Worm (Caenorhabditis elegans) whole organism, L4 larva: ENCODE measurements around the gene srh-22.

ENCODE experiments used
- aha-1 ChIP-seq: fragments of 150-350 bp; peaks from one replicate; lab custom pipeline; 2014; ENCODE audit warnings: missing biosample characterization, missing genetic modification characterization
- ceh-28 ChIP-seq: fragments of 150-350 bp; optimal IDR thresholded peaks from 2 replicates; lab custom pipeline; 2014; ENCODE audit warnings: missing biosample characterization, missing genetic modification reagents, missing genetic modification characterization
- ces-1 ChIP-seq: fragments of 150-350 bp; sonication (generic microtip); optimal IDR thresholded peaks from 4 replicates; lab custom pipeline; 2014; ENCODE audit warnings: missing biosample characterization, missing genetic modification reagents, missing genetic modification characterization
- dpl-1 ChIP-seq: fragments of 150-350 bp; optimal IDR thresholded peaks from 2 replicates; lab custom pipeline; 2014; ENCODE audit warnings: missing biosample characterization, missing genetic modification reagents, missing genetic modification characterization
- lin-39 ChIP-seq: fragments of 150-350 bp; optimal IDR thresholded peaks from 2 replicates; lab custom pipeline; 2014; ENCODE audit warnings: missing biosample characterization, missing genetic modification reagents, missing genetic modification characterization
- mep-1 ChIP-seq: fragments of 150-350 bp; sonication (generic microtip); optimal IDR thresholded peaks from 3 replicates; lab custom pipeline; 2014; ENCODE audit warnings: missing biosample characterization, missing genetic modification characterization
- nhr-10 ChIP-seq: fragments of 150-350 bp; optimal IDR thresholded peaks from 2 replicates; lab custom pipeline; 2014; ENCODE audit warnings: missing biosample characterization, missing genetic modification characterization
- nhr-28 ChIP-seq: fragments of 150-350 bp; optimal IDR thresholded peaks from 2 replicates; lab custom pipeline; 2014; ENCODE audit warnings: missing biosample characterization, missing genetic modification characterization
- snpc-4 ChIP-seq: fragments of 150-350 bp; optimal IDR thresholded peaks from 2 replicates; lab custom pipeline; 2014; ENCODE audit warnings: missing biosample characterization, missing genetic modification characterization
- zfp-3 ChIP-seq: fragments of 200-800 bp; sonication (Bioruptor generic); conservative IDR thresholded peaks from 2 replicates; pipeline ENCODE4 v1.3.6; 2022; ENCODE audit warnings: missing genetic modification reagents, missing genetic modification characterization, missing compliant biosample characterization
- zip-2 ChIP-seq: fragments of 150-350 bp; optimal IDR thresholded peaks from 2 replicates; lab custom pipeline; 2014; ENCODE audit warnings: missing biosample characterization, missing genetic modification characterization

DNA sequence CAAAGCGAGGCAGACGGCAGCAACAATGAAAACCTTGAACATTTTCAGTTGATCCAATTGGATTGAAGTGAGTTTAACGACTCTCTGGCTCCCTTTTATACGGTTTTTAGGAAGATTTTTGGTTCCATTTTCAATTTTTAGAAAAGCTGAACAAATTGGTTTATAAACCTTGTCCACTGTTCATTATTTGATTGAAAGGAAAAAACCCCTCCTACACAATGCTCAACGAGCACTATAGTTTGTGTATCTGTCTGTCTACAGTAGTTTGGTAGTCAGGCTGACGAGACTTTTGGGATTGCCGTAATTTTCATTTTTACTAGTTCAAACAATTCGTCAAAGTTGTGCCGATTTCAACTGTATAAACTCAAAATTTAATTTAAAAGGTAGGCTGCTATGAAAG is 42.9 kb upstream of the srh-22 start, which contains the start of gene T19H12.15:
- TF ChIP-seq nhr-10 (tag; lab: Kevin White, UChicago) (no peak), ces-1 (no peak), lin-39 (no peak), mep-1 (tag; lab: Kevin White, UChicago) (no peak), dpl-1 (GFP tag; lab: Kevin White, UChicago) (no peak), nhr-28 (tag; lab: Kevin White, UChicago) (no peak), zip-2 (tag; lab: Kevin White, UChicago) (no peak), zfp-3 (GFP tag; lab: Robert Waterston, UW) (no peak), aha-1 (tag; lab: Kevin White, UChicago) (no peak), snpc-4 (tag; lab: Kevin White, UChicago) (no peak), ceh-28 (tag; lab: Kevin White, UChicago) (no peak)
